Worm (Caenorhabditis elegans) whole organism, L1 larva: ENCODE measurements around the gene W02B12.11.

Source experiments
- C34B4.2 ChIP-seq: sonication (generic microtip); optimal IDR thresholded peaks from 2 replicates; lab custom pipeline; 2017; ENCODE audit warnings: mild to moderate bottlenecking, missing genetic modification characterization, missing compliant biosample characterization
- F16B12.6 ChIP-seq: fragments of 150-350 bp; optimal IDR thresholded peaks from 2 replicates; lab custom pipeline; 2014; ENCODE audit warnings: missing biosample characterization, missing genetic modification characterization
- alr-1 ChIP-seq: fragments of 200-800 bp; sonication (Bioruptor generic); optimal IDR thresholded peaks from 2 replicates; lab custom pipeline; 2018; ENCODE audit warnings: borderline replicate concordance, mild to moderate bottlenecking, missing genetic modification characterization, missing compliant biosample characterization
- blmp-1 ChIP-seq: fragments of 150-350 bp; optimal IDR thresholded peaks from 2 replicates; lab custom pipeline; 2014; ENCODE audit warnings: missing biosample characterization, missing genetic modification characterization
- ceh-82 ChIP-seq, 3 experiments: fragments of 150-350 bp in 1 of 3; sonication (generic microtip) in 2 of 3; optimal IDR thresholded peaks; 2 replicates each; lab custom pipeline; 2014 to 2017; ENCODE audit warnings: missing biosample characterization in 3 of 3, missing genetic modification characterization in 3 of 3
- dsc-1 ChIP-seq: sonication (generic microtip); optimal IDR thresholded peaks from 2 replicates; lab custom pipeline; 2016; ENCODE audit warnings: mild to moderate bottlenecking, missing genetic modification characterization, missing compliant biosample characterization
- efl-3 ChIP-seq: fragments of 200-800 bp; sonication (Bioruptor generic); optimal IDR thresholded peaks from 2 replicates; lab custom pipeline; 2018; ENCODE audit warnings: mild to moderate bottlenecking, missing genetic modification characterization, missing compliant biosample characterization
- egl-13 ChIP-seq: sonication (generic microtip); optimal IDR thresholded peaks from 2 replicates; lab custom pipeline; 2016; ENCODE audit warnings: missing genotype, missing genetic modification reagents, missing genetic modification characterization, missing compliant biosample characterization
- egl-27 ChIP-seq, 2 experiments: fragments of 150-350 bp in 1 of 2; sonication (generic microtip); optimal IDR thresholded peaks; 3 replicates each; lab custom pipeline; 2017 to 2018; ENCODE audit warnings: missing biosample characterization in 2 of 2, missing genetic modification characterization in 2 of 2, missing genetic modification reagents in 2 of 2
- elt-2 ChIP-seq: sonication (generic microtip); optimal IDR thresholded peaks from 2 replicates; lab custom pipeline; 2016; ENCODE audit warnings: missing genetic modification characterization, mild to moderate bottlenecking, inconsistent platforms, missing compliant biosample characterization, missing genetic modification reagents
- fkh-10 ChIP-seq: sonication (generic microtip); optimal IDR thresholded peaks from 2 replicates; lab custom pipeline; 2017; ENCODE audit warnings: missing biosample characterization, missing genetic modification reagents, missing genetic modification characterization
- fkh-4 ChIP-seq: sonication (generic microtip); optimal IDR thresholded peaks from 2 replicates; lab custom pipeline; 2016; ENCODE audit warnings: missing compliant biosample characterization, missing genetic modification characterization, borderline replicate concordance
- grh-1 ChIP-seq: fragments of 200-800 bp; sonication (Bioruptor generic); IDR thresholded peaks from 2 replicates; pipeline ENCODE4 v1.3.6; 2022; ENCODE audit warnings: missing genetic modification reagents, missing genetic modification characterization, missing compliant biosample characterization
- hlh-17 ChIP-seq: fragments of 200-800 bp; sonication (Bioruptor generic); optimal IDR thresholded peaks from 2 replicates; lab custom pipeline; 2018; ENCODE audit warnings: missing genetic modification characterization, mild to moderate bottlenecking, missing compliant biosample characterization, moderate library complexity, borderline replicate concordance
- hpl-2 ChIP-seq: fragments of 150-350 bp; optimal IDR thresholded peaks from 2 replicates; lab custom pipeline; 2014; ENCODE audit warnings: missing biosample characterization, missing genetic modification reagents, missing genetic modification characterization
- isw-1 ChIP-seq: fragments of 200-800 bp; sonication (Bioruptor generic); IDR thresholded peaks from 2 replicates; pipeline ENCODE4 v1.3.6; 2022; ENCODE audit warnings: missing genetic modification characterization, missing compliant biosample characterization
- jun-1 ChIP-seq: fragments of 150-350 bp; optimal IDR thresholded peaks from 2 replicates; lab custom pipeline; 2014; ENCODE audit warnings: missing biosample characterization, missing genetic modification reagents, missing genetic modification characterization
- lin-13 ChIP-seq: fragments of 150-350 bp; optimal IDR thresholded peaks from 2 replicates; lab custom pipeline; 2014; ENCODE audit warnings: missing biosample characterization, missing genetic modification reagents, missing genetic modification characterization
- lin-14 ChIP-seq: fragments of 200-800 bp; sonication (Bioruptor generic); optimal IDR thresholded peaks from 2 replicates; lab custom pipeline; 2018; ENCODE audit warnings: mild to moderate bottlenecking, missing genetic modification characterization, moderate library complexity, missing compliant biosample characterization
- lin-35 ChIP-seq, 2 experiments: fragments of 150-350 bp; optimal IDR thresholded peaks; 2 replicates each; lab custom pipeline; 2014; ENCODE audit warnings: missing biosample characterization in 2 of 2, missing genetic modification characterization in 2 of 2, missing genetic modification reagents in 2 of 2
- lin-39 ChIP-seq: fragments of 150-350 bp; optimal IDR thresholded peaks from 2 replicates; lab custom pipeline; 2014; ENCODE audit warnings: missing biosample characterization, missing genetic modification reagents, missing genetic modification characterization
- lsy-2 ChIP-seq, 2 experiments: fragments of 150-350 bp; optimal IDR thresholded peaks; 2 replicates each; lab custom pipeline; 2014; ENCODE audit warnings: missing biosample characterization in 2 of 2, missing genetic modification characterization in 2 of 2
- mdl-1 ChIP-seq, 2 experiments: fragments of 150-350 bp; optimal IDR thresholded peaks; 2 replicates each; lab custom pipeline; 2014 to 2017; ENCODE audit warnings: missing biosample characterization in 2 of 2, missing genetic modification characterization in 2 of 2, inconsistent platforms in 1 of 2
- mep-1 ChIP-seq: fragments of 150-350 bp; optimal IDR thresholded peaks from 2 replicates; lab custom pipeline; 2014; ENCODE audit warnings: missing biosample characterization, missing genetic modification characterization
- nhr-11 ChIP-seq: fragments of 150-350 bp; optimal IDR thresholded peaks from 2 replicates; lab custom pipeline; 2014; ENCODE audit warnings: missing biosample characterization, missing genetic modification characterization
- nhr-12 ChIP-seq: sonication (generic microtip); optimal IDR thresholded peaks from 2 replicates; lab custom pipeline; 2017; ENCODE audit warnings: missing biosample characterization, missing genetic modification characterization
- nhr-19 ChIP-seq: fragments of 200-800 bp; sonication (Bioruptor generic); conservative IDR thresholded peaks from 2 replicates; pipeline ENCODE4 v1.3.6; 2022; ENCODE audit warnings: missing genetic modification characterization, missing compliant biosample characterization
- nhr-20 ChIP-seq: sonication (generic microtip); optimal IDR thresholded peaks from 2 replicates; lab custom pipeline; 2016; ENCODE audit warnings: mild to moderate bottlenecking, missing genetic modification characterization, missing compliant biosample characterization
- nhr-237 ChIP-seq: fragments of 150-350 bp; optimal IDR thresholded peaks from 2 replicates; lab custom pipeline; 2014; ENCODE audit warnings: missing biosample characterization, missing genetic modification characterization
- nhr-76 ChIP-seq: sonication (generic microtip); optimal IDR thresholded peaks from 2 replicates; lab custom pipeline; 2017; ENCODE audit warnings: missing biosample characterization, missing genetic modification characterization
- nhr-77 ChIP-seq: fragments of 150-350 bp; optimal IDR thresholded peaks from 2 replicates; lab custom pipeline; 2014; ENCODE audit warnings: missing biosample characterization, missing genetic modification characterization
- nhr-84 ChIP-seq: sonication (generic microtip); optimal IDR thresholded peaks from 2 replicates; lab custom pipeline; 2017; ENCODE audit warnings: missing biosample characterization, missing genetic modification characterization
- pag-3 ChIP-seq: sonication (generic microtip); optimal IDR thresholded peaks from 2 replicates; lab custom pipeline; 2017; ENCODE audit warnings: missing genetic modification characterization, mild to moderate bottlenecking, missing compliant biosample characterization, antibody characterized with exemption, borderline replicate concordance; ENCODE audit not compliant: insufficient read depth
- pqm-1 ChIP-seq: sonication (generic microtip); optimal IDR thresholded peaks from 3 replicates; lab custom pipeline; 2017; ENCODE audit warnings: missing biosample characterization, missing genetic modification characterization
- skn-1 ChIP-seq: fragments of 150-350 bp; optimal IDR thresholded peaks from 2 replicates; lab custom pipeline; 2014; ENCODE audit warnings: missing biosample characterization, missing genetic modification characterization
- snpc-4 ChIP-seq: fragments of 150-350 bp; optimal IDR thresholded peaks from 2 replicates; lab custom pipeline; 2014; ENCODE audit warnings: missing biosample characterization, missing genetic modification characterization
- snu-23 ChIP-seq: sonication (generic microtip); optimal IDR thresholded peaks from 2 replicates; lab custom pipeline; 2016; ENCODE audit warnings: missing genetic modification characterization, missing compliant biosample characterization
- sox-4 ChIP-seq: sonication (generic microtip); optimal IDR thresholded peaks from 2 replicates; lab custom pipeline; 2016; ENCODE audit warnings: missing genetic modification characterization, missing compliant biosample characterization
- swsn-7 ChIP-seq: sonication (generic microtip); optimal IDR thresholded peaks from 2 replicates; lab custom pipeline; 2016; ENCODE audit warnings: missing genetic modification characterization, missing compliant biosample characterization
- unc-130 ChIP-seq: fragments of 150-350 bp; optimal IDR thresholded peaks from 2 replicates; lab custom pipeline; 2017; ENCODE audit warnings: missing biosample characterization, missing genetic modification characterization, inconsistent platforms
- xbp-1 ChIP-seq: sonication (generic microtip); optimal IDR thresholded peaks from 2 replicates; lab custom pipeline; 2016; ENCODE audit warnings: missing genetic modification characterization, missing compliant biosample characterization
- ztf-4 ChIP-seq: fragments of 150-350 bp; optimal IDR thresholded peaks from 2 replicates; lab custom pipeline; 2014; ENCODE audit warnings: missing biosample characterization, missing genetic modification characterization

The W02B12.11 gene

DNA sequence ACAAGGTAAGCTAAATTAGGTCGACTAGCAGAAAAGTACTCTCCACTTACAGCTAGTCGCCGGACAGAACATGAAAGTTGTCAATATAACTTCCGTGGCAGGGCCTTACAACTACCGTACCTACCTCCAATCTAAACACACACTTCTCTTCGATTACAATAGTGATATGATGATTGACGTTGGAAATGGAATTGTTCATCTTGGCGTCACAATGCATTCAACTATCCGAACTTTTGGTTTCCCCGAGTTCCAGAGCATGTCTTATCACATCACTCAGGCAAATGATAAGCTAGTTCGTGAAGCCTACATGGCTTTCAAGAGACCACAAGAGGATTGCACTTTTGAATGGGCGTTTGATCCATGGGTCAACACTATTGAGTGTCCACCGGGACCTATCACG, 46.3 kb upstream of the W02B12.11 start:
- no peak for TF ChIP-seq mdl-1 (tag; optimal IDR thresholded peaks at IDR 0.05; lab: Kevin White, UChicago)
- TF ChIP-seq, all 84 proteins: peak for 0

DNA sequence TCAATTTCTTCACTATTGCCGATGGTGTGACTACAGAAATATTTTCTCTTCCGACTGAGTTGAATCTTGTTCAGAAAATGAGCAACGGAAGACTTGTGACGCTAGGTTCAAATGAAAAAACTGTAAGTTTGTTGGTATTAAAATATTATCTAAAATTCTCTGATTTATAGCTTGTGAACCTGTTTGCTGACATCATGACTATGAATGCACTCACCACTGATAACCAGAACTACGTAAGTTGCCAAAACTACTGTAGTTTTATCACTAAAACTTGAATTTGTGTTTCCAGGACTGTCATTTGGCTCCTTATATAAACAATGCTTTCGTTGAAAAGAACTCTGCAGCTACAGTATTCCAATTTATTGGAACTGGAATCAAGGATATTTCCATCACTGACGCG, 45.1 kb upstream of the W02B12.11 start:
- TF ChIP-seq pqm-1 = no peak
- TF ChIP-seq elt-2 (tag; lab: Kevin White, UChicago) = peak; percentile 10
- TF ChIP-seq, all 84 proteins: peak for 1

- TF ChIP-seq F16B12.6 (tag; lab: Kevin White, UChicago) (no peak), fkh-4 (no peak), lin-14 (no peak), egl-13 (no peak), egl-27 (tag; optimal IDR thresholded peaks at IDR 0.05; lab: Kevin White, UChicago) (no peak), ztf-4 (tag; lab: Kevin White, UChicago) (no peak)
These were observed 42.1 kb upstream of the W02B12.11 start, which contains the start of gene C05D12.4 for ce11 chrII:11431584-11431983. C05D12.4 (plus strand) TSS chrII:11431884.

- TF ChIP-seq lin-13 (GFP tag; lab: Kevin White, UChicago) = no peak
These were observed 39.7 kb upstream of the W02B12.11 start, which contains the start of gene C05D12.5 for ce11 chrII:11433942-11434341. C05D12.5 (plus strand) TSS chrII:11434242.

- peak in 1 of 2 experiments; percentile 12 for TF ChIP-seq lin-35 (GFP tag; optimal IDR thresholded peaks at IDR 0.05; lab: Kevin White, UChicago)
- no peak for TF ChIP-seq nhr-77 (tag; lab: Kevin White, UChicago)
These were observed 35.2 kb upstream of the W02B12.11 start, which contains the start of gene vha-6 for ce11 chrII:11438417-11438816. vha-6 (minus strand) TSS chrII:11438452.

DNA sequence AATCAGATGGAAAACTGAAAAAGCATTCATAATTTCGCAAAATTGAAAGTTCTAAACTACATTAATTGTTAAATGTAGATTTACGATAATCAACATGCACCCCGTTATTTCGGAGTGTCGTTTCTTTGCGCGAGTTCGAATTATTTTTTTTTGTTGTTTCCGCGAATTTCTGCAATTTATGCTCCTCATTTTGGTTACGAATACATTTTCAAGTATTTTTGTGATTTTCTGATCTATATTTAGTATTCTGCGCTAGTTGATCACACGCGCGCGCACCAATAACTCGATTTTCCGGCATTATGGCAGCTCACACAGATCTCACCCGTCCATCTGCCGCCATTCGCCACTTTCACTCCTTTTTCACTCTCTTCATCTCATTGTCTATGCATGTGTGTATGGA, 33.4 kb upstream of the W02B12.11 start, which contains the start of gene VW02B12L.2:
TSS of gene VW02B12L.2 (minus strand) at position 65 of the 400 bp plus-strand sequence.
- no peak for TF ChIP-seq sox-4 (tag; lab: Kevin White, UChicago)
- no peak for TF ChIP-seq nhr-84 (tag; lab: Kevin White, UChicago)
- no peak for TF ChIP-seq efl-3 (GFP tag; lab: Kevin White, UChicago)
- no peak for TF ChIP-seq alr-1 (tag; lab: Kevin White, UChicago)
- peak; percentile 7 for TF ChIP-seq snpc-4 (tag; lab: Kevin White, UChicago)
- TF ChIP-seq dsc-1 (tag; lab: Kevin White, UChicago) = peak; percentile 18
- TF ChIP-seq ztf-4 (tag; lab: Kevin White, UChicago) = no peak
- TF ChIP-seq lin-39 (tag; lab: Kevin White, UChicago) = peak; percentile 10
- TF ChIP-seq fkh-10 (GFP tag; lab: Kevin White, UChicago) = no peak
- no peak for TF ChIP-seq nhr-11 (tag; lab: Kevin White, UChicago)
- no peak for TF ChIP-seq lin-13 (GFP tag; lab: Kevin White, UChicago)
- peak; percentile 28 for TF ChIP-seq swsn-7 (tag; lab: Kevin White, UChicago)
- no peak for TF ChIP-seq nhr-237 (tag; lab: Kevin White, UChicago)
- no peak for TF ChIP-seq jun-1 (tag; lab: Kevin White, UChicago)
- peak; percentile 71 for TF ChIP-seq blmp-1 (tag; lab: Kevin White, UChicago)
- TF ChIP-seq F16B12.6 (tag; lab: Kevin White, UChicago) = no peak
- no peak for TF ChIP-seq hlh-17 (GFP tag; lab: Kevin White, UChicago)
- no peak for TF ChIP-seq C34B4.2
- peak; percentile 61 for TF ChIP-seq lin-14
- no peak for TF ChIP-seq grh-1 (GFP tag; lab: Robert Waterston, UW)
- peak; percentile 25 for TF ChIP-seq xbp-1 (tag; lab: Kevin White, UChicago)
- TF ChIP-seq nhr-76 (tag; lab: Kevin White, UChicago) = no peak
- TF ChIP-seq mep-1 (tag; lab: Kevin White, UChicago) = no peak
- TF ChIP-seq snu-23 (GFP tag; lab: Kevin White, UChicago) = peak; percentile 57
- no peak for TF ChIP-seq pag-3 (tag; lab: Kevin White, UChicago)
- peak in 2 of 3 experiments; percentile 4 to 48 for TF ChIP-seq ceh-82 (tag; optimal IDR thresholded peaks at IDR 0.05; lab: Kevin White, UChicago)
- TF ChIP-seq egl-27 (tag; optimal IDR thresholded peaks at IDR 0.05; lab: Kevin White, UChicago) = no peak
- no peak for TF ChIP-seq nhr-19
- TF ChIP-seq isw-1 (GFP tag; lab: Robert Waterston, UW) = no peak
- no peak for TF ChIP-seq unc-130
- no peak for TF ChIP-seq hpl-2 (GFP tag; lab: Kevin White, UChicago)
- peak; percentile 53 to 85 for TF ChIP-seq lsy-2 (tag; optimal IDR thresholded peaks at IDR 0.05; lab: Kevin White, UChicago)
- TF ChIP-seq nhr-20 (tag; lab: Kevin White, UChicago) = peak; percentile 52
- peak; percentile 23 for TF ChIP-seq nhr-77 (tag; lab: Kevin White, UChicago)
- peak; percentile 58 for TF ChIP-seq skn-1
- no peak for TF ChIP-seq nhr-12 (tag; lab: Kevin White, UChicago)
